Fruit fly (Drosophila melanogaster) whole organism, embryonic: ENCODE data around the gene P5CDh2.

Experiments
- Antp ChIP-seq: fragments of 200-800 bp; sonication (Bioruptor generic); optimal IDR thresholded peaks from 3 replicates; lab custom pipeline; 2016; ENCODE audit warnings: missing biosample characterization, missing genetic modification characterization
- Atf-2 ChIP-seq: fragments of 200-800 bp; sonication (Bioruptor generic); optimal IDR thresholded peaks from 2 replicates; lab custom pipeline; 2016; ENCODE audit warnings: missing biosample characterization, missing genetic modification characterization
- Atf3 ChIP-seq: fragments of 200-800 bp; sonication (Bioruptor generic); optimal IDR thresholded peaks from 3 replicates; lab custom pipeline; 2016; ENCODE audit warnings: missing biosample characterization, missing genetic modification characterization
- CG10654 ChIP-seq: fragments of 200-800 bp; sonication (Bioruptor generic); optimal IDR thresholded peaks from 2 replicates; lab custom pipeline; 2016; ENCODE audit warnings: missing biosample characterization, missing genetic modification characterization
- CG12942 ChIP-seq: fragments of 200-800 bp; sonication (Bioruptor generic); optimal IDR thresholded peaks from 3 replicates; lab custom pipeline; 2016; ENCODE audit warnings: missing biosample characterization, missing genetic modification characterization
- CG14441 ChIP-seq: fragments of 200-800 bp; sonication (Bioruptor generic); IDR thresholded peaks from 2 replicates; pipeline ENCODE4 v1.3.6; 2022; ENCODE audit warnings: missing biosample characterization, missing genetic modification characterization
- CG1602 ChIP-seq: fragments of 200-800 bp; sonication (Bioruptor generic); optimal IDR thresholded peaks from 3 replicates; lab custom pipeline; 2016; ENCODE audit warnings: missing biosample characterization, missing genetic modification characterization
- CG2875 ChIP-seq: fragments of 200-800 bp; sonication (Bioruptor generic); optimal IDR thresholded peaks from 2 replicates; lab custom pipeline; 2017; ENCODE audit warnings: missing biosample characterization, mild to moderate bottlenecking, missing genetic modification characterization, missing genetic modification reagents
- CG32772 ChIP-seq: fragments of 200-800 bp; sonication (Bioruptor generic); IDR thresholded peaks from 2 replicates; pipeline ENCODE4 v1.3.6; 2022; ENCODE audit warnings: missing biosample characterization, missing genetic modification characterization
- CG34224 ChIP-seq: fragments of 200-800 bp; sonication (Bioruptor generic); IDR thresholded peaks from 3 replicates; pipeline ENCODE4 v1.3.6; 2022; ENCODE audit warnings: missing biosample characterization, missing genetic modification characterization; ENCODE audit not compliant: partially characterized antibody
- CG4282 ChIP-seq: fragments of 200-800 bp; sonication (Bioruptor generic); optimal IDR thresholded peaks from 2 replicates; lab custom pipeline; 2016; ENCODE audit warnings: missing biosample characterization, missing genetic modification characterization
- CG4424 ChIP-seq: fragments of 200-800 bp; sonication (Bioruptor generic); optimal IDR thresholded peaks from 3 replicates; lab custom pipeline; 2016; ENCODE audit warnings: missing biosample characterization, missing genetic modification characterization
- CG5953 ChIP-seq: fragments of 200-800 bp; sonication (Bioruptor generic); IDR thresholded peaks from 2 replicates; pipeline ENCODE4 v1.3.6; 2022; ENCODE audit warnings: missing biosample characterization, missing genetic modification characterization
- CG7271 ChIP-seq: fragments of 200-800 bp; sonication (Bioruptor generic); optimal IDR thresholded peaks from 2 replicates; lab custom pipeline; 2018; ENCODE audit warnings: missing biosample characterization, mild to moderate bottlenecking, missing genetic modification characterization, moderate library complexity
- CG7556 ChIP-seq: fragments of 200-800 bp; sonication (Bioruptor generic); optimal IDR thresholded peaks from 2 replicates; lab custom pipeline; 2017; ENCODE audit warnings: missing biosample characterization, mild to moderate bottlenecking, missing genetic modification characterization
- CG7745 ChIP-seq: fragments of 200-800 bp; sonication (Bioruptor generic); optimal IDR thresholded peaks from 2 replicates; lab custom pipeline; 2018; ENCODE audit warnings: missing biosample characterization, mild to moderate bottlenecking, missing genetic modification characterization, moderate library complexity
- CG7928 ChIP-seq: fragments of 200-800 bp; sonication (Bioruptor generic); optimal IDR thresholded peaks from 2 replicates; lab custom pipeline; 2017; ENCODE audit warnings: missing biosample characterization, mild to moderate bottlenecking, missing genetic modification characterization
- Camta ChIP-seq: fragments of 200-800 bp; sonication (Bioruptor generic); optimal IDR thresholded peaks from 2 replicates; lab custom pipeline; 2016; ENCODE audit warnings: missing biosample characterization, missing genetic modification characterization
- Dip2 ChIP-seq: fragments of 200-800 bp; sonication (Bioruptor generic); IDR thresholded peaks from 2 replicates; pipeline ENCODE4 v1.3.6; 2022; ENCODE audit warnings: missing biosample characterization, missing genetic modification characterization
- Fer1 ChIP-seq: fragments of 200-800 bp; sonication (Bioruptor generic); optimal IDR thresholded peaks from 2 replicates; lab custom pipeline; 2017; ENCODE audit warnings: missing biosample characterization, mild to moderate bottlenecking, missing genetic modification characterization
- HLH4C ChIP-seq: fragments of 200-800 bp; sonication (Bioruptor generic); IDR thresholded peaks from 3 replicates; pipeline ENCODE4 v1.3.6; 2022; ENCODE audit warnings: missing biosample characterization, missing genetic modification characterization; ENCODE audit not compliant: partially characterized antibody
- HLH54F ChIP-seq: fragments of 200-800 bp; sonication (Bioruptor generic); optimal IDR thresholded peaks from 3 replicates; lab custom pipeline; 2016; ENCODE audit warnings: missing biosample characterization, missing genetic modification characterization
- Hmr ChIP-seq: fragments of 200-800 bp; sonication (Bioruptor generic); optimal IDR thresholded peaks from 3 replicates; lab custom pipeline; 2017; ENCODE audit warnings: mild to moderate bottlenecking, missing biosample characterization, missing genetic modification reagents, missing genetic modification characterization
- MESR4 ChIP-seq: fragments of 200-800 bp; sonication (Bioruptor generic); optimal IDR thresholded peaks from 2 replicates; lab custom pipeline; 2018; ENCODE audit warnings: missing biosample characterization, mild to moderate bottlenecking, missing genetic modification characterization, moderate library complexity
- Max ChIP-seq: fragments of 200-800 bp; sonication (Bioruptor generic); optimal IDR thresholded peaks from 2 replicates; lab custom pipeline; 2016; ENCODE audit warnings: missing biosample characterization, mild to moderate bottlenecking, missing genetic modification characterization
- NC2α ChIP-seq: fragments of 200-800 bp; sonication (Bioruptor generic); optimal IDR thresholded peaks from 2 replicates; lab custom pipeline; 2016; ENCODE audit warnings: missing biosample characterization, missing genetic modification characterization
- Taf1 ChIP-seq: fragments of 200-800 bp; sonication (Bioruptor generic); IDR thresholded peaks from 2 replicates; pipeline ENCODE4 v1.3.6; 2022; ENCODE audit warnings: missing biosample characterization, missing genetic modification characterization
- ash1 ChIP-seq: fragments of 200-800 bp; sonication (Bioruptor generic); optimal IDR thresholded peaks from 2 replicates; lab custom pipeline; 2018; ENCODE audit warnings: missing biosample characterization, mild to moderate bottlenecking, missing genetic modification characterization
- bab2 ChIP-seq: fragments of 200-800 bp; sonication (Bioruptor generic); optimal IDR thresholded peaks from 2 replicates; lab custom pipeline; 2016; ENCODE audit warnings: missing biosample characterization, missing genetic modification characterization
- cad ChIP-seq: fragments of >200 bp; optimal IDR thresholded peaks from 2 replicates; lab custom pipeline; 2017; ENCODE audit warnings: missing biosample characterization, missing genetic modification characterization
- chm ChIP-seq: fragments of 200-800 bp; sonication (Bioruptor generic); IDR thresholded peaks from 2 replicates; pipeline ENCODE4 v1.3.6; 2022; ENCODE audit warnings: missing biosample characterization, missing genetic modification characterization
- ci ChIP-seq: fragments of 200-800 bp; sonication (Bioruptor generic); IDR thresholded peaks from 3 replicates; pipeline ENCODE4 v1.3.6; 2022; ENCODE audit warnings: missing biosample characterization, missing genetic modification characterization
- dmrt11E ChIP-seq: fragments of 200-800 bp; sonication (Bioruptor generic); optimal IDR thresholded peaks from 3 replicates; lab custom pipeline; 2018; ENCODE audit warnings: missing biosample characterization, mild to moderate bottlenecking, missing genetic modification characterization, moderate library complexity
- esg ChIP-seq: fragments of 200-800 bp; sonication (Bioruptor generic); conservative IDR thresholded peaks from 2 replicates; pipeline ENCODE4 v1.3.6; 2022; ENCODE audit warnings: missing biosample characterization, missing genetic modification characterization
- exex ChIP-seq: fragments of 200-800 bp; sonication (Bioruptor generic); optimal IDR thresholded peaks from 4 replicates; lab custom pipeline; 2018; ENCODE audit warnings: missing biosample characterization, mild to moderate bottlenecking, missing genetic modification characterization, moderate library complexity
- gro ChIP-seq: fragments of 200-800 bp; sonication (Bioruptor generic); optimal IDR thresholded peaks from 2 replicates; lab custom pipeline; 2016; ENCODE audit warnings: missing biosample characterization, missing genetic modification characterization
- gt ChIP-seq: fragments of 200-800 bp; sonication (Bioruptor generic); IDR thresholded peaks from 2 replicates; pipeline ENCODE4 v1.3.6; 2022; ENCODE audit warnings: missing biosample characterization, missing genetic modification characterization
- hkb ChIP-seq, 2 experiments: fragments of 200-800 bp in 1 of 2; fragments of >200 bp in 1 of 2; sonication (Bioruptor generic) in 1 of 2; IDR thresholded peaks in 1 of 2; optimal IDR thresholded peaks in 1 of 2; 2 replicates each; pipeline versions ENCODE4 v1.3.6 to Lab custom; 2017 to 2022; ENCODE audit warnings: missing biosample characterization in 1 of 2, missing genetic modification characterization in 1 of 2
- jing ChIP-seq: fragments of 200-800 bp; sonication (Bioruptor generic); optimal IDR thresholded peaks from 2 replicates; lab custom pipeline; 2018; ENCODE audit warnings: missing biosample characterization, mild to moderate bottlenecking, missing genetic modification characterization
- lola ChIP-seq, 3 experiments: fragments of >200 bp in 2 of 3; fragments of 200-800 bp in 1 of 3; sonication (Bioruptor generic) in 1 of 3; optimal IDR thresholded peaks; 2 replicates each; lab custom pipeline; 2017 to 2019; ENCODE audit warnings: missing biosample characterization in 3 of 3, missing genetic modification characterization in 3 of 3, mild to moderate bottlenecking in 1 of 3, moderate library complexity in 1 of 3
- lov ChIP-seq, 2 experiments: fragments of 200-800 bp in 1 of 2; fragments of >200 bp in 1 of 2; sonication (Bioruptor generic) in 1 of 2; IDR thresholded peaks in 1 of 2; optimal IDR thresholded peaks in 1 of 2; 2 replicates in 1 of 2; 3 replicates in 1 of 2; pipeline versions ENCODE4 v1.3.6 to Lab custom; 2017 to 2022; ENCODE audit warnings: missing biosample characterization in 1 of 2, missing genetic modification characterization in 1 of 2
- mam ChIP-seq: fragments of 200-800 bp; sonication (Bioruptor generic); optimal IDR thresholded peaks from 3 replicates; lab custom pipeline; 2016; ENCODE audit warnings: missing biosample characterization, missing genetic modification characterization
- nom ChIP-seq: fragments of 200-800 bp; sonication (Bioruptor generic); optimal IDR thresholded peaks from 2 replicates; lab custom pipeline; 2017; ENCODE audit warnings: missing biosample characterization, missing genetic modification characterization, mild to moderate bottlenecking, moderate library complexity, missing genetic modification reagents
- odd ChIP-seq: fragments of 200-800 bp; sonication (Bioruptor generic); optimal IDR thresholded peaks from 2 replicates; lab custom pipeline; 2017; ENCODE audit warnings: missing biosample characterization, mild to moderate bottlenecking, missing genetic modification characterization
- org-1 ChIP-seq: fragments of 200-800 bp; sonication (Bioruptor generic); optimal IDR thresholded peaks from 2 replicates; lab custom pipeline; 2017; ENCODE audit warnings: missing biosample characterization, missing genetic modification characterization
- pan ChIP-seq, 4 experiments: fragments of >200 bp in 3 of 4; fragments of 200-800 bp in 1 of 4; sonication (Bioruptor generic) in 1 of 4; optimal IDR thresholded peaks in 3 of 4; IDR thresholded peaks in 1 of 4; 2 replicates each; pipeline versions ENCODE4 v1.3.6 to Lab custom; 2017 to 2022; ENCODE audit warnings: missing biosample characterization in 2 of 4, missing genetic modification characterization in 2 of 4, mixed read lengths in 1 of 4
- pum ChIP-seq: fragments of 200-800 bp; sonication (Bioruptor generic); optimal IDR thresholded peaks from 2 replicates; lab custom pipeline; 2016; ENCODE audit warnings: missing biosample characterization, missing genetic modification characterization
- schlank ChIP-seq: fragments of 200-800 bp; sonication (Bioruptor generic); optimal IDR thresholded peaks from 2 replicates; lab custom pipeline; 2018; ENCODE audit warnings: missing biosample characterization, mild to moderate bottlenecking, missing genetic modification characterization
- tap ChIP-seq: fragments of 200-800 bp; optimal IDR thresholded peaks from 3 replicates; lab custom pipeline; 2019; ENCODE audit warnings: missing biosample characterization, mild to moderate bottlenecking, missing genetic modification characterization, moderate library complexity

P5CDh2 gene

DNA sequence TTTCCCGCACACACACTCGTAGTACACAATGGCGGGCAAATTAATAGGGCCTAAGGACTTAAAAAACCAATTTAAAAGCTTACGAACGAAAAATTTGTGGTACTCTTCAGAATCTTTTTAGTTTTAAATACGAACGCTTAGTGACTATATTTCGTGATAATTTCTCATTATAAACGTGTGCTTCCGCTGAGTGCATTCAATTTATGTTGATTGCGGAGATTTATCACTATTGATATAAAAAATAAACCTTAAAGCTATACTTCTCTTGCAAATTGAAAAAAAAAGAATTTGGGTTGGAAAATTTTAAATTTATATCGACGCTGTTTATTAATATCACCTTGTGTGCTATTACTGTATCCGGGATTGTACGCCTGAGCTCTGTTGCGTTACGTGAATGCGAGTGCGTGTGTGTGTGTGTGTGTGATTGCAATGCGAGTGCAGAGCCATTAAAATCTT, 28.7 kb upstream of the P5CDh2 start (continued):
- TF ChIP-seq HLH54F (peak; percentile 32), CG14441 (GFP tag; lab: Robert Waterston, UW) (peak; percentile 46; the same call in 1 of the 2 replicates), NC2α (GFP tag; lab: Kevin White, UChicago) (peak; percentile 7), CG10654 (GFP tag; lab: Kevin White, UChicago) (peak; percentile 29), chm (GFP tag; lab: Robert Waterston, UW) (no peak), Atf3 (GFP tag; lab: Kevin White, UChicago) (peak; percentile 16), pan (optimal IDR thresholded peaks at IDR 0.05; lab: Kevin White, UChicago) (no peak), pan (GFP tag; optimal IDR thresholded peaks at IDR 0.05 in 1 of 2, IDR thresholded peaks at IDR 0.05 in 1 of 2) (peak in 1 of 2 experiments; percentile 35), CG32772 (GFP tag; lab: Robert Waterston, UW) (no peak), nom (peak; percentile 90), ash1 (GFP tag; lab: Kevin White, UChicago) (no peak), CG34224 (GFP tag; lab: Robert Waterston, UW) (no peak), CG7556 (GFP tag; lab: Kevin White, UChicago) (peak; percentile 84), Dip2 (no peak), Fer1 (peak; percentile 57), Atf-2 (peak; percentile 51), exex (tag; lab: Kevin White, UChicago) (no peak), CG1602 (GFP tag; lab: Kevin White, UChicago) (peak; percentile 71), org-1 (GFP tag; lab: Kevin White, UChicago) (peak; percentile 78), pum (GFP tag; lab: Kevin White, UChicago) (peak; percentile 63), mam (GFP tag; lab: Kevin White, UChicago) (peak; percentile 42), Taf1 (no peak), esg (GFP tag; lab: Robert Waterston, UW) (0 out of 2 replicates have a peak, but pooled peaks have one; percentile 9), lola (GFP tag; optimal IDR thresholded peaks at IDR 0.05; lab: Kevin White, UChicago) (peak in 1 of 3 experiments; percentile 85), schlank (tag; lab: Kevin White, UChicago) (no peak), MESR4 (GFP tag; lab: Kevin White, UChicago) (no peak), odd (GFP tag; lab: Kevin White, UChicago) (peak; percentile 51), CG4282 (GFP tag; lab: Kevin White, UChicago) (no peak), lov (optimal IDR thresholded peaks at IDR 0.05; lab: Kevin White, UChicago) (no peak), lov (GFP tag; IDR thresholded peaks at IDR 0.05; lab: Robert Waterston, UW) (no peak), HLH4C (GFP tag; lab: Robert Waterston, UW) (no peak), dmrt11E (tag; lab: Kevin White, UChicago) (peak; percentile 82), Hmr (GFP tag; lab: Kevin White, UChicago) (peak; percentile 55), CG2875 (peak; percentile 59), bab2 (GFP tag; lab: Kevin White, UChicago) (peak; percentile 52), CG7745 (tag; lab: Kevin White, UChicago) (no peak), CG4424 (GFP tag; lab: Kevin White, UChicago) (peak; percentile 76), CG7928 (no peak), hkb (optimal IDR thresholded peaks at IDR 0.05; lab: Kevin White, UChicago) (no peak), hkb (GFP tag; IDR thresholded peaks at IDR 0.05; lab: Robert Waterston, UW) (no peak), tap (peak; percentile 36), CG5953 (GFP tag; lab: Robert Waterston, UW) (no peak), gt (GFP tag; lab: Robert Waterston, UW) (no peak), Camta (GFP tag; lab: Kevin White, UChicago) (peak; percentile 57), gro (GFP tag; lab: Kevin White, UChicago) (no peak), Max (GFP tag; lab: Kevin White, UChicago) (peak; percentile 57), CG7271 (tag; lab: Kevin White, UChicago) (peak; percentile 51), CG12942 (GFP tag; lab: Kevin White, UChicago) (peak; percentile 47), jing (GFP tag; lab: Kevin White, UChicago) (peak; percentile 1), ci (GFP tag; lab: Robert Waterston, UW) (0 out of 3 replicates have a peak, but pooled peaks have one; percentile 13), Antp (GFP tag; lab: Kevin White, UChicago) (peak; percentile 61), cad (no peak)
